Worm (Caenorhabditis elegans) whole organism, late embryonic: ENCODE measurements around the gene C09G9.5.

Source experiments
- C08G9.2 ChIP-seq: sonication (generic microtip); optimal IDR thresholded peaks from 2 replicates; lab custom pipeline; 2016; ENCODE audit warnings: mild to moderate bottlenecking, missing genetic modification characterization, moderate library complexity, missing compliant biosample characterization
- C38D4.7 ChIP-seq: fragments of 200-800 bp; sonication (Bioruptor generic); optimal IDR thresholded peaks from 2 replicates; lab custom pipeline; 2018; ENCODE audit warnings: mild to moderate bottlenecking, missing genetic modification characterization, moderate library complexity, missing compliant biosample characterization
- F13H6.1 ChIP-seq: sonication (generic microtip); optimal IDR thresholded peaks from 2 replicates; lab custom pipeline; 2016; ENCODE audit warnings: missing genetic modification characterization, missing compliant biosample characterization
- ahr-1 ChIP-seq: sonication (generic microtip); optimal IDR thresholded peaks from 2 replicates; lab custom pipeline; 2016; ENCODE audit warnings: missing genetic modification characterization, missing compliant biosample characterization
- ama-1 ChIP-seq: fragments of 150-350 bp; optimal IDR thresholded peaks from 2 replicates; lab custom pipeline; 2014
- ceh-14 ChIP-seq: sonication (generic microtip); optimal IDR thresholded peaks from 2 replicates; lab custom pipeline; 2016; ENCODE audit warnings: missing genotype, missing genetic modification characterization, missing compliant biosample characterization
- ceh-18 ChIP-seq: sonication (generic microtip); optimal IDR thresholded peaks from 2 replicates; lab custom pipeline; 2016; ENCODE audit warnings: missing genetic modification characterization, missing compliant biosample characterization
- ceh-31 ChIP-seq: sonication (generic microtip); optimal IDR thresholded peaks from 2 replicates; lab custom pipeline; 2016; ENCODE audit warnings: missing genetic modification characterization, missing compliant biosample characterization
- ceh-34 ChIP-seq: sonication (generic microtip); optimal IDR thresholded peaks from 2 replicates; lab custom pipeline; 2016; ENCODE audit warnings: mild to moderate bottlenecking, missing genetic modification characterization, missing compliant biosample characterization
- ceh-45 ChIP-seq: fragments of 200-800 bp; sonication (Bioruptor generic); IDR thresholded peaks from 2 replicates; pipeline ENCODE4 v1.3.6; 2022; ENCODE audit warnings: missing genetic modification reagents, missing genetic modification characterization, missing compliant biosample characterization
- ceh-48 ChIP-seq: sonication (generic microtip); optimal IDR thresholded peaks from 2 replicates; lab custom pipeline; 2016; ENCODE audit warnings: missing genetic modification characterization, inconsistent platforms, missing compliant biosample characterization
- ceh-6 ChIP-seq: fragments of 200-800 bp; sonication (Bioruptor generic); optimal IDR thresholded peaks from 2 replicates; lab custom pipeline; 2018; ENCODE audit warnings: mild to moderate bottlenecking, missing genetic modification characterization, missing compliant biosample characterization
- ceh-9 ChIP-seq: sonication (generic microtip); optimal IDR thresholded peaks from 2 replicates; lab custom pipeline; 2016; ENCODE audit warnings: mild to moderate bottlenecking, missing genetic modification characterization, inconsistent platforms, missing compliant biosample characterization
- che-1 ChIP-seq: sonication (generic microtip); optimal IDR thresholded peaks from 2 replicates; lab custom pipeline; 2016; ENCODE audit warnings: mild to moderate bottlenecking, missing genetic modification characterization, missing compliant biosample characterization
- dmd-4 ChIP-seq: sonication (generic microtip); optimal IDR thresholded peaks from 2 replicates; lab custom pipeline; 2016; ENCODE audit warnings: borderline replicate concordance, missing genetic modification characterization, missing compliant biosample characterization
- dve-1 ChIP-seq: sonication (generic microtip); optimal IDR thresholded peaks from 2 replicates; lab custom pipeline; 2017; ENCODE audit warnings: antibody characterized with exemption, mild to moderate bottlenecking, missing genetic modification characterization, missing compliant biosample characterization
- elt-4 ChIP-seq: sonication (generic microtip); optimal IDR thresholded peaks from 2 replicates; lab custom pipeline; 2016; ENCODE audit warnings: missing genetic modification characterization, missing compliant biosample characterization
- ets-4 ChIP-seq: sonication (generic microtip); optimal IDR thresholded peaks from 2 replicates; lab custom pipeline; 2016; ENCODE audit warnings: missing genetic modification characterization, missing compliant biosample characterization
- eyg-1 ChIP-seq: sonication (generic microtip); optimal IDR thresholded peaks from 2 replicates; lab custom pipeline; 2016; ENCODE audit warnings: missing genotype, missing genetic modification characterization, missing compliant biosample characterization
- fax-1 ChIP-seq: sonication (generic microtip); optimal IDR thresholded peaks from 2 replicates; lab custom pipeline; 2016; ENCODE audit warnings: missing genotype, missing genetic modification characterization, missing compliant biosample characterization
- fkh-10 ChIP-seq: fragments of 150-350 bp; optimal IDR thresholded peaks from 2 replicates; lab custom pipeline; 2014; ENCODE audit warnings: missing biosample characterization, missing genetic modification reagents, missing genetic modification characterization
- fkh-6 ChIP-seq: sonication (generic microtip); optimal IDR thresholded peaks from 2 replicates; lab custom pipeline; 2016; ENCODE audit warnings: missing genetic modification characterization, missing compliant biosample characterization
- hlh-15 ChIP-seq: sonication (generic microtip); optimal IDR thresholded peaks from 2 replicates; lab custom pipeline; 2016; ENCODE audit warnings: missing genetic modification characterization, missing compliant biosample characterization
- hlh-6 ChIP-seq: sonication (generic microtip); optimal IDR thresholded peaks from 2 replicates; lab custom pipeline; 2016; ENCODE audit warnings: missing genotype, missing genetic modification characterization, missing compliant biosample characterization
- hlh-8 ChIP-seq: sonication (generic microtip); optimal IDR thresholded peaks from 2 replicates; lab custom pipeline; 2016; ENCODE audit warnings: missing genotype, missing genetic modification characterization, missing compliant biosample characterization
- lim-6 ChIP-seq: sonication (generic microtip); optimal IDR thresholded peaks from 2 replicates; lab custom pipeline; 2016; ENCODE audit warnings: missing genetic modification characterization, missing compliant biosample characterization
- madf-2 ChIP-seq: sonication (generic microtip); optimal IDR thresholded peaks from 2 replicates; lab custom pipeline; 2017; ENCODE audit warnings: missing genetic modification characterization, missing compliant biosample characterization
- mec-3 ChIP-seq: sonication (generic microtip); optimal IDR thresholded peaks from 2 replicates; lab custom pipeline; 2016; ENCODE audit warnings: borderline replicate concordance, missing genetic modification characterization, missing compliant biosample characterization
- nhr-11 ChIP-seq: fragments of 150-350 bp; optimal IDR thresholded peaks from 2 replicates; lab custom pipeline; 2014; ENCODE audit warnings: missing biosample characterization, missing genetic modification characterization
- pax-1 ChIP-seq: fragments of 150-350 bp; optimal IDR thresholded peaks from 2 replicates; lab custom pipeline; 2014; ENCODE audit warnings: missing biosample characterization, missing genetic modification characterization
- pha-2 ChIP-seq: sonication (generic microtip); optimal IDR thresholded peaks from 2 replicates; lab custom pipeline; 2017; ENCODE audit warnings: mild to moderate bottlenecking, missing genetic modification characterization, missing compliant biosample characterization
- pqm-1 ChIP-seq: sonication (generic microtip); optimal IDR thresholded peaks from 2 replicates; lab custom pipeline; 2016; ENCODE audit warnings: missing genetic modification characterization, missing compliant biosample characterization
- rnt-1 ChIP-seq: sonication (generic microtip); optimal IDR thresholded peaks from 2 replicates; lab custom pipeline; 2016; ENCODE audit warnings: missing genetic modification characterization, missing compliant biosample characterization
- sdc-2 ChIP-seq: sonication (generic microtip); optimal IDR thresholded peaks from 2 replicates; lab custom pipeline; 2016; ENCODE audit warnings: missing genotype, missing genetic modification characterization, missing compliant biosample characterization
- sox-4 ChIP-seq: sonication (generic microtip); optimal IDR thresholded peaks from 2 replicates; lab custom pipeline; 2017; ENCODE audit warnings: mild to moderate bottlenecking, missing genetic modification characterization, inconsistent platforms, missing compliant biosample characterization
- syd-9 ChIP-seq: sonication (generic microtip); optimal IDR thresholded peaks from 2 replicates; lab custom pipeline; 2016; ENCODE audit warnings: mild to moderate bottlenecking, missing genetic modification characterization, moderate library complexity, missing compliant biosample characterization
- tbx-2 ChIP-seq: sonication (generic microtip); optimal IDR thresholded peaks from 2 replicates; lab custom pipeline; 2016; ENCODE audit warnings: missing genetic modification characterization, missing compliant biosample characterization
- ttx-3 ChIP-seq: sonication (generic microtip); optimal IDR thresholded peaks from 2 replicates; lab custom pipeline; 2016; ENCODE audit warnings: missing genetic modification reagents, missing genetic modification characterization, missing compliant biosample characterization
- unc-3 ChIP-seq, 2 experiments: fragments of 200-800 bp in 1 of 2; sonication (Bioruptor generic) in 1 of 2; sonication (generic microtip) in 1 of 2; conservative IDR thresholded peaks in 1 of 2; optimal IDR thresholded peaks in 1 of 2; 2 replicates each; pipeline versions ENCODE4 v1.3.6 to Lab custom; 2016 to 2022; ENCODE audit warnings: missing compliant biosample characterization in 2 of 2, missing genetic modification characterization in 2 of 2, missing genetic modification reagents in 1 of 2
- unc-42 ChIP-seq: sonication (generic microtip); optimal IDR thresholded peaks from 2 replicates; lab custom pipeline; 2016; ENCODE audit warnings: missing genotype, missing genetic modification characterization, missing compliant biosample characterization
- unc-86 ChIP-seq: sonication (generic microtip); optimal IDR thresholded peaks from 2 replicates; lab custom pipeline; 2016; ENCODE audit warnings: missing genetic modification characterization, missing compliant biosample characterization
- zip-5 ChIP-seq: sonication (generic microtip); optimal IDR thresholded peaks from 2 replicates; lab custom pipeline; 2016; ENCODE audit warnings: missing genetic modification characterization, missing compliant biosample characterization

The C09G9.5 gene

ce11 chrIV:8850807-8851206 is 35.5 kb upstream of the C09G9.5 start:
- no peak for TF ChIP-seq sdc-2 (tag; lab: Kevin White, UChicago)
- TF ChIP-seq tbx-2: peak; percentile 24
- no peak for TF ChIP-seq fax-1
- TF ChIP-seq fkh-6 (tag; lab: Kevin White, UChicago): no peak
- TF ChIP-seq ceh-14 (tag; lab: Kevin White, UChicago): no peak
- no peak for TF ChIP-seq madf-2
- peak; percentile 75 for TF ChIP-seq ceh-18
- TF ChIP-seq sox-4 (tag; lab: Kevin White, UChicago): no peak
- TF ChIP-seq pqm-1 (tag; lab: Kevin White, UChicago): no peak
- no peak for TF ChIP-seq ceh-6 (GFP tag; lab: Kevin White, UChicago)
- no peak for TF ChIP-seq C08G9.2 (tag; lab: Kevin White, UChicago)
- TF ChIP-seq rnt-1 (tag; lab: Kevin White, UChicago): peak; percentile 5

DNA sequence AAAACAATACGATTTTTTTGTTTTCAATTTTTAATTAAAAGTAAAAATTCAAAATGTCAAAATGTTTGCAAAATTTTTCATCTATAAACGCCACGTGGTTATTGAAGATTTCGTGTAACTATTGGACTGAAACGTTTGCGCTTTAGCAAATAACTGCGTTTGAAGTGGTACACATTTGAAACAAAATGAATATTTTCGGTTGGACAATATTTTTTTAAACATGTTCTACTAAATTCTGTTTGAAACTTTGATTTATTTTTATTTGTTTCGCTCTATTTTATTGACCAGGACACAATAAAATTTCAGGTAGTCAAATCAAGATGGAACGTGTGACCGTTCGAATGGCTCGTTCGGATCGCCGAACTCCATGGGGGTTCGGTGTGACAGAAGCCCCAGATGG is 34.1 kb upstream of the C09G9.5 start, which contains the start of gene alp-1:
TSS of gene alp-1 (plus strand) at position 301 of the 400 bp plus-strand sequence.
- TF ChIP-seq nhr-11 (tag; lab: Kevin White, UChicago): no peak
- no peak for TF ChIP-seq F13H6.1 (tag; lab: Kevin White, UChicago)
- TF ChIP-seq hlh-8 (tag; lab: Kevin White, UChicago): no peak

DNA sequence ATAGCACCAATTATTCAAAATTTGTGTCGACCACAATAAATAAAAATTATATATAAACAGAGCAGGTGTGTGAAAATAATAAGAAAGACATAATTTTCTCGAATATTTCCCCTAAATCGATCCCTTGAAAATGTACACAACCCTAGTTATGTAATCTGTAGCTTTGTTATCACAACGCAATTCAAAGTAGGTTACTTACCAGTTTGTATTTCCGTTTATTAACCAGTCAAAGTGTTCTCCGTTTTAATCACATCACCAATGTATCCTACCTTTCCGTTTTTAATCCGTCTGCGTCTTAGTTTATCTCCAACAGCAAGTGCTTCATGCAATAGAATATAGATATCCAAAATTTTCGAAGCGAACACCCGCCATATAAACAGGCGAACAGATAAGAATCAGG is 33.0 kb upstream of the C09G9.5 start:
- TF ChIP-seq ceh-48 (tag; lab: Kevin White, UChicago) (no peak), dve-1 (tag; lab: Kevin White, UChicago) (no peak), hlh-6 (tag; lab: Kevin White, UChicago) (no peak), zip-5 (tag; lab: Kevin White, UChicago) (no peak), mec-3 (tag; lab: Kevin White, UChicago) (no peak), hlh-8 (tag; lab: Kevin White, UChicago) (no peak)

DNA sequence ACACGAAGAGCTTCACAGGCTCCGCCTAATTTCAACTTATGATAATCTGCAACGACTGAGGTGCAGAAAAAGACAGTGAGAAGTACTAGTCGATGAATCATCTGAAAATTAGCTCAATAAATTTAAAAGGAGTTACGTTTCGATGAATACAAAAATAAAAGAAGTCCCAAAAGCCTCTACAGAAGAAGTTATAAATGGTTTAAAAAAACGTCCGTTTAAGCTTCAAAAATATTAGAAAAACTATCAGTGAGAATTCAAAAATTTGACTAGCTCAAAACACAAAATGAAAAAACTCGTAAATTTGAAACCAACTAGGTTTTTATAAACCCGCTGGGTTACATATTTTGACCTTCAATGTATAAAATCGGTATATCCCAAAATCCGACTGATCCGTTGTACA is 30.4 kb upstream of the C09G9.5 start, which contains the start of gene T11B7.5:
TSS of gene T11B7.5 (minus strand) at position 101 of the 400 bp plus-strand sequence.
- TF ChIP-seq lim-6 (tag; lab: Kevin White, UChicago) (no peak), madf-2 (no peak), mec-3 (tag; lab: Kevin White, UChicago) (no peak), ceh-6 (GFP tag; lab: Kevin White, UChicago) (no peak), eyg-1 (tag; lab: Kevin White, UChicago) (no peak), pqm-1 (tag; lab: Kevin White, UChicago) (no peak), nhr-11 (tag; lab: Kevin White, UChicago) (no peak), unc-42 (tag; lab: Kevin White, UChicago) (no peak), ceh-9 (no peak), ceh-31 (no peak), zip-5 (tag; lab: Kevin White, UChicago) (no peak), syd-9 (no peak), pax-1 (tag; lab: Kevin White, UChicago) (no peak), ahr-1 (tag; lab: Kevin White, UChicago) (no peak), ceh-45 (GFP tag; lab: Robert Waterston, UW) (no peak), pha-2 (no peak)

- TF ChIP-seq hlh-8 (tag; lab: Kevin White, UChicago) (no peak), dmd-4 (tag; lab: Kevin White, UChicago) (no peak), elt-4 (tag; lab: Kevin White, UChicago) (no peak), hlh-6 (tag; lab: Kevin White, UChicago) (no peak)
- TF ChIP-seq, all 69 proteins: peak for 0
These were observed 21.7 kb upstream of the C09G9.5 start for ce11 chrIV:8864672-8865071.

DNA sequence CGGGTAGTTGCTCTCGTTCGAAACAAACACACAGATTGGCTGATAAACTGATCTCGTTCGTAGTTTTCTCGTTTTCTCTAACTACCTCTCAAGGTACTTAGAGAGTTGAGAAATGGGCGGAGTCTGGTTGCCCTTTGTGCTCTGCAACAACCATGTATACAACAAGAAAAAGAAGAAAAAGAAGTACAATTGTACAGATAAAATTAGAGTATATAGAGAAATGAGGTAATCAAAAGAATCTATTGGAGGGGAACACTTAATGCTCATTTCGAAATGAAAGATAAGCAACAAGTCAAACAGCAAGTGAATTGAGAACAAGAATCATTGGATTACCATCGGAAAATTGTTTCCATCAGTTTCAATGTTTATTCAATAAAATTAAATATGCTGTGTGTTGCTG is 21.0 kb upstream of the C09G9.5 start, which contains the start of gene C09G9.1:
TSS of gene C09G9.1 (minus strand) at position 143 of the 400 bp plus-strand sequence.
- TF ChIP-seq ama-1 (no peak), unc-86 (tag; lab: Kevin White, UChicago) (no peak), hlh-6 (tag; lab: Kevin White, UChicago) (no peak), che-1 (tag; lab: Kevin White, UChicago) (no peak), ceh-31 (no peak), C38D4.7 (GFP tag; lab: Kevin White, UChicago) (no peak), ceh-14 (tag; lab: Kevin White, UChicago) (no peak), elt-4 (tag; lab: Kevin White, UChicago) (no peak), ttx-3 (tag; lab: Kevin White, UChicago) (no peak), fkh-10 (no peak), ets-4 (tag; lab: Kevin White, UChicago) (no peak), hlh-15 (tag; lab: Kevin White, UChicago) (no peak), nhr-11 (tag; lab: Kevin White, UChicago) (no peak), unc-3 (GFP tag; conservative IDR thresholded peaks at IDR 0.05; lab: Robert Waterston, UW) (no peak), unc-3 (tag; optimal IDR thresholded peaks at IDR 0.05; lab: Kevin White, UChicago) (no peak), mec-3 (tag; lab: Kevin White, UChicago) (no peak), ceh-34 (tag; lab: Kevin White, UChicago) (no peak)
